Fruit fly (Drosophila melanogaster) whole organism, wandering third instar larva: ENCODE results near the gene REPTOR-BP.

Source experiments
- Abd-B ChIP-seq: fragments of >200 bp; optimal IDR thresholded peaks from 2 replicates; lab custom pipeline; 2017; ENCODE audit warnings: missing biosample characterization, missing genetic modification characterization
- CG32264 ChIP-seq: fragments of 200-800 bp; sonication (Bioruptor generic); optimal IDR thresholded peaks from 2 replicates; lab custom pipeline; 2016; ENCODE audit warnings: missing biosample characterization, missing genetic modification characterization
- Dfd ChIP-seq: fragments of >200 bp; optimal IDR thresholded peaks from 2 replicates; lab custom pipeline; 2017; ENCODE audit warnings: missing biosample characterization, missing genetic modification characterization
- Dif ChIP-seq: fragments of 200-275, 200-300 bp; sonication (Bioruptor generic); optimal IDR thresholded peaks from 2 replicates; lab custom pipeline; 2018; ENCODE audit warnings: missing biosample characterization, missing genetic modification characterization; ENCODE audit not compliant: partially characterized antibody
- GATAd ChIP-seq: sonication (Bioruptor generic); optimal IDR thresholded peaks from 2 replicates; lab custom pipeline; 2016; ENCODE audit warnings: missing biosample characterization, missing genetic modification characterization
- HLH106 ChIP-seq: fragments of 200-800 bp; optimal IDR thresholded peaks from 3 replicates; lab custom pipeline; 2019; ENCODE audit warnings: missing biosample characterization, mild to moderate bottlenecking, missing genetic modification characterization, moderate library complexity
- Hnf4 ChIP-seq: fragments of 200-800 bp; sonication (Bioruptor generic); optimal IDR thresholded peaks from 2 replicates; lab custom pipeline; 2016; ENCODE audit warnings: missing biosample characterization, mild to moderate bottlenecking, missing genetic modification characterization
- Hr78 ChIP-seq: fragments of >200 bp; optimal IDR thresholded peaks from 2 replicates; lab custom pipeline; 2017; ENCODE audit warnings: missing biosample characterization, missing genetic modification characterization
- Hr83 ChIP-seq: fragments of 200-300 bp; sonication (Bioruptor generic); optimal IDR thresholded peaks from 2 replicates; lab custom pipeline; 2016; ENCODE audit warnings: missing biosample characterization, mild to moderate bottlenecking, missing genetic modification characterization, moderate library complexity; ENCODE audit not compliant: poor library complexity, severe bottlenecking
- Myc ChIP-seq: fragments of >200 bp; optimal IDR thresholded peaks from 2 replicates; lab custom pipeline; 2017
- N ChIP-seq: fragments of >200 bp; optimal IDR thresholded peaks from 2 replicates; lab custom pipeline; 2018; ENCODE audit warnings: missing biosample characterization, missing external identifiers, missing genetic modification characterization
- OdsH ChIP-seq: fragments of 200-800 bp; sonication (Bioruptor generic); optimal IDR thresholded peaks from 2 replicates; lab custom pipeline; 2016; ENCODE audit warnings: missing biosample characterization, mild to moderate bottlenecking, missing genetic modification characterization
- Rel ChIP-seq, 2 experiments: fragments of 200-800 bp; sonication (Bioruptor generic) in 1 of 2; optimal IDR thresholded peaks; 2 replicates in 1 of 2; 3 replicates in 1 of 2; lab custom pipeline; 2016 to 2019; ENCODE audit warnings: mild to moderate bottlenecking in 2 of 2, missing biosample characterization in 2 of 2, missing genetic modification characterization in 2 of 2, moderate library complexity in 1 of 2
- Sp1 ChIP-seq: fragments of 200-800 bp; sonication (Bioruptor generic); optimal IDR thresholded peaks from 3 replicates; lab custom pipeline; 2019; ENCODE audit warnings: missing biosample characterization, mild to moderate bottlenecking, missing genetic modification characterization, moderate library complexity
- br ChIP-seq: fragments of 200-800 bp; sonication (Bioruptor generic); optimal IDR thresholded peaks from 2 replicates; lab custom pipeline; 2016; ENCODE audit warnings: missing biosample characterization, missing genetic modification characterization
- brk ChIP-seq: fragments of 200-800 bp; sonication (Bioruptor generic); optimal IDR thresholded peaks from 2 replicates; lab custom pipeline; 2016; ENCODE audit warnings: missing biosample characterization, mild to moderate bottlenecking, missing genetic modification characterization
- dl ChIP-seq, 2 experiments: fragments of 175-275, 200-275 bp in 1 of 2; fragments of 200-275 bp in 1 of 2; sonication (Bioruptor generic); optimal IDR thresholded peaks; lab custom pipeline; 2018; ENCODE audit warnings: mild to moderate bottlenecking in 2 of 2, missing biosample characterization in 2 of 2, missing genetic modification characterization in 2 of 2, moderate library complexity in 2 of 2; ENCODE audit not compliant: partially characterized antibody in 2 of 2, insufficient read depth in 1 of 2
- dsf ChIP-seq: sonication (Bioruptor generic); optimal IDR thresholded peaks from 2 replicates; lab custom pipeline; 2016; ENCODE audit warnings: missing biosample characterization, missing genetic modification characterization, borderline replicate concordance
- ey ChIP-seq: fragments of 200-800 bp; sonication (Bioruptor generic); optimal IDR thresholded peaks from 2 replicates; lab custom pipeline; 2016; ENCODE audit warnings: missing biosample characterization, missing genetic modification characterization
- foxo ChIP-seq, 2 experiments: fragments of 200-800 bp; sonication (Bioruptor generic); optimal IDR thresholded peaks; 2 replicates in 1 of 2; 3 replicates in 1 of 2; lab custom pipeline; 2016 to 2017; ENCODE audit warnings: missing biosample characterization in 2 of 2, missing genetic modification characterization in 2 of 2
- fru ChIP-seq: fragments of 200-800 bp; sonication (Bioruptor generic); optimal IDR thresholded peaks from 3 replicates; lab custom pipeline; 2016; ENCODE audit warnings: missing biosample characterization, mild to moderate bottlenecking, missing genetic modification characterization
- h ChIP-seq: fragments of 200-800 bp; sonication (Bioruptor generic); optimal IDR thresholded peaks from 3 replicates; lab custom pipeline; 2016; ENCODE audit warnings: missing biosample characterization, mild to moderate bottlenecking, missing genetic modification characterization
- lola ChIP-seq: fragments of >200 bp; optimal IDR thresholded peaks from 2 replicates; lab custom pipeline; 2017; ENCODE audit warnings: missing biosample characterization, missing genetic modification characterization
- pan ChIP-seq: fragments of >200 bp; optimal IDR thresholded peaks from 2 replicates; lab custom pipeline; 2017
- psq ChIP-seq: fragments of 200-800 bp; sonication (Bioruptor generic); optimal IDR thresholded peaks from 3 replicates; lab custom pipeline; 2017; ENCODE audit warnings: missing biosample characterization, mild to moderate bottlenecking, missing genetic modification characterization, moderate library complexity
- rgr ChIP-seq: fragments of 200-800 bp; sonication (Bioruptor generic); optimal IDR thresholded peaks from 3 replicates; lab custom pipeline; 2016; ENCODE audit warnings: missing biosample characterization, mild to moderate bottlenecking, missing genetic modification characterization
- sage ChIP-seq: fragments of 200-800 bp; sonication (Bioruptor generic); optimal IDR thresholded peaks from 2 replicates; lab custom pipeline; 2016; ENCODE audit warnings: missing biosample characterization, mild to moderate bottlenecking, missing genetic modification characterization
- sv ChIP-seq: fragments of 200-800 bp; sonication (Bioruptor generic); optimal IDR thresholded peaks from 3 replicates; lab custom pipeline; 2016; ENCODE audit warnings: missing biosample characterization, missing genetic modification characterization
- tai ChIP-seq: sonication (Bioruptor generic); optimal IDR thresholded peaks from 2 replicates; lab custom pipeline; 2016; ENCODE audit warnings: missing biosample characterization, missing genetic modification characterization
- usp ChIP-seq: fragments of >200 bp; optimal IDR thresholded peaks from 2 replicates; lab custom pipeline; 2017; ENCODE audit warnings: missing biosample characterization, missing genetic modification characterization
- woc ChIP-seq: sonication (Bioruptor generic); optimal IDR thresholded peaks from 2 replicates; lab custom pipeline; 2016; ENCODE audit warnings: missing biosample characterization, mild to moderate bottlenecking, missing genetic modification characterization

The REPTOR-BP gene

dm6 chr2L:10221387-10221705 lies 42.6 kb upstream of the REPTOR-BP start:
- no peak for TF ChIP-seq sv (GFP tag; lab: Kevin White, UChicago)
- no peak for TF ChIP-seq Myc (lab: Kevin White, UChicago)
- TF ChIP-seq OdsH: no peak
- no peak for TF ChIP-seq tai (GFP tag; lab: Kevin White, UChicago)
- no peak for TF ChIP-seq Hr83 (GFP tag; lab: Kevin White, UChicago)
- no peak for TF ChIP-seq N
- TF ChIP-seq foxo (GFP tag; optimal IDR thresholded peaks at IDR 0.05; lab: Kevin White, UChicago): no peak
- no peak for TF ChIP-seq psq
- no peak for TF ChIP-seq lola (GFP tag; lab: Kevin White, UChicago)
- TF ChIP-seq h (GFP tag; lab: Kevin White, UChicago): no peak

- peak; percentile 60 for TF ChIP-seq brk (GFP tag; lab: Kevin White, UChicago)
- no peak for TF ChIP-seq N
- TF ChIP-seq pan (lab: Kevin White, UChicago): no peak
- TF ChIP-seq Rel (GFP tag; optimal IDR thresholded peaks at IDR 0.05; lab: Kevin White, UChicago): no peak
- TF ChIP-seq Rel (tag; optimal IDR thresholded peaks at IDR 0.05; lab: Kevin White, UChicago): peak; percentile 7
- TF ChIP-seq tai (GFP tag; lab: Kevin White, UChicago): peak; percentile 58
- no peak for TF ChIP-seq GATAd
Observed at dm6 chr2L:10222550-10223231, 41.2 kb upstream of the REPTOR-BP start, which contains the start of gene Bcs1. Bcs1 (plus strand) TSS chr2L:10222657.

- TF ChIP-seq Rel (GFP tag; optimal IDR thresholded peaks at IDR 0.05; lab: Kevin White, UChicago) (peak; percentile 9), Rel (tag; optimal IDR thresholded peaks at IDR 0.05; lab: Kevin White, UChicago) (no peak), Myc (lab: Kevin White, UChicago) (no peak)
Observed at dm6 chr2L:10226213-10226723, 37.7 kb upstream of the REPTOR-BP start.

DNA sequence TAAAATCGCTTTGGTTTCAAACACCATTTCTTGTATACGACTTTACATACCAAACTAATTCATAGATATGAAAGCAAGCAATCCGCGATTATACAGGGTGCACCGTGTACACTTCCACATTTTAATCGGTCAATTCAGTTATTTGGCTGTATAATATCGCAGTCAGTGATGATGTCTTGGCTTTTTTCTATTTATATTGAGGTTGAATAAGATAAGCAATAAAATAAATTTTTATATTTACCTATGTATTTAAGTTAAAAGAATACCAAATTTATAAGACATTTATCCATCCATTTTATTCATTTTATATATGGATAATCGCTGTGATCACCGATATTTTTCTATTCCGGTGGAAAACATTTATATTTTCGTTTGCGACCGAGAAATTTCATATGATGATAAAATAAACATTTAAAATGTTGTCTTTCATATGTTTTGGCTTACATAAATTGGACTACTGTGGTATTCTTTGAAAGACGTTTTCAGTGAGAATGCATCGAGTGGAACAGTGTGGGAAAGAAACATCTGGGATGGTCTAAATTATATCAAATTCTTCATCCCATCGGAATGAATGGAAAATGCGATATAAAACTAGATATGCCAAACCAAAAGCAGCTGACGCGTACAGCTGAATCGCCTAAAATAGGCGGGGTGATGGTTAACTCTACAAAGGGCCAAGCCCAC lies 37.1 kb upstream of the REPTOR-BP start, which contains the start of gene CG5708:
CG5708 (minus strand) TSS at position 85 of the 684 bp plus-strand sequence.
- TF ChIP-seq sage (GFP tag; lab: Kevin White, UChicago) (peak; percentile 26), Sp1 (GFP tag; lab: Kevin White, UChicago) (peak; percentile 11), Rel (GFP tag; optimal IDR thresholded peaks at IDR 0.05; lab: Kevin White, UChicago) (no peak), Rel (tag; optimal IDR thresholded peaks at IDR 0.05; lab: Kevin White, UChicago) (peak; percentile 41), GATAd (no peak), rgr (GFP tag; lab: Kevin White, UChicago) (peak; percentile 15), Myc (lab: Kevin White, UChicago) (peak; percentile 82), Hnf4 (GFP tag; lab: Kevin White, UChicago) (peak; percentile 22), woc (GFP tag; lab: Kevin White, UChicago) (peak; percentile 80), brk (GFP tag; lab: Kevin White, UChicago) (no peak)

- TF ChIP-seq dsf: no peak
- no peak for TF ChIP-seq sage (GFP tag; lab: Kevin White, UChicago)
- TF ChIP-seq CG32264 (GFP tag; lab: Kevin White, UChicago): no peak
- no peak for TF ChIP-seq foxo (GFP tag; optimal IDR thresholded peaks at IDR 0.05; lab: Kevin White, UChicago)
- TF ChIP-seq usp (GFP tag; lab: Kevin White, UChicago): no peak
- TF ChIP-seq Dfd: no peak
- TF ChIP-seq Hnf4 (GFP tag; lab: Kevin White, UChicago): no peak
- no peak for TF ChIP-seq Abd-B (GFP tag; lab: Kevin White, UChicago)
Observed at dm6 chr2L:10230455-10230854, 33.5 kb upstream of the REPTOR-BP start.

DNA sequence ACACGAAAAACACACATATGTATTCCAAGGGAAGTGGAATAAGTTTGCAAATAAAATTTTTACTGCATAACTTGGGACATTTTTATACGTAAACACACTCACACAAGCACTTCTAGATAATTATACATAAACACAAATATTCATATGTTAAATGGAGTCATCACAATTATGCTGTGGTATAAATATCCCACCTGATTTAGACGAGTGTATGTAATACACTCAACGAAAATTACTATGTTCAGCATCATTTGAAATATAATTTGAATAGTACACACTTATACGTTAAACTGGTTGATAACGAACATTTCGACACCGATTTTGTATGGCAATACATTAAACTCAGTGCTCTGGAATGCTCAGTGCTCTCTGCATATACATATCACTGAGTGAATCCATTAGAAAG lies 32.8 kb upstream of the REPTOR-BP start:
- TF ChIP-seq lola (GFP tag; lab: Kevin White, UChicago) (no peak), HLH106 (tag; lab: Kevin White, UChicago) (peak; percentile 19), fru (peak; percentile 55), N (no peak), Hr78 (GFP tag; lab: Kevin White, UChicago) (no peak), h (GFP tag; lab: Kevin White, UChicago) (peak; percentile 66), Myc (lab: Kevin White, UChicago) (no peak), usp (GFP tag; lab: Kevin White, UChicago) (no peak), Dif (GFP tag; lab: Kevin White, UChicago) (no peak), GATAd (no peak), Rel (GFP tag; optimal IDR thresholded peaks at IDR 0.05; lab: Kevin White, UChicago) (no peak), Rel (tag; optimal IDR thresholded peaks at IDR 0.05; lab: Kevin White, UChicago) (no peak), psq (peak; percentile 32), Hnf4 (GFP tag; lab: Kevin White, UChicago) (peak; percentile 22), dl (GFP tag; optimal IDR thresholded peaks at IDR 0.05; lab: Kevin White, UChicago; ENCODE audit: insufficient read depth in 1 of 2, partially characterized antibody in 2 of 2) (no peak), pan (lab: Kevin White, UChicago) (no peak), ey (GFP tag; lab: Kevin White, UChicago) (peak; percentile 28), tai (GFP tag; lab: Kevin White, UChicago) (peak; percentile 59), Hr83 (GFP tag; lab: Kevin White, UChicago) (peak; percentile 40), br (GFP tag; lab: Kevin White, UChicago) (no peak), dsf (no peak), Dfd (no peak), sage (GFP tag; lab: Kevin White, UChicago) (no peak), OdsH (peak; percentile 18), sv (GFP tag; lab: Kevin White, UChicago) (no peak), Sp1 (GFP tag; lab: Kevin White, UChicago) (peak; percentile 1), Abd-B (GFP tag; lab: Kevin White, UChicago) (no peak), rgr (GFP tag; lab: Kevin White, UChicago) (peak; percentile 60), foxo (GFP tag; optimal IDR thresholded peaks at IDR 0.05; lab: Kevin White, UChicago) (peak in 1 of 2 experiments; percentile 59)
